Worm (Caenorhabditis elegans) whole organism, L2 larva: ENCODE data around the gene ech-4.

ENCODE experiments used
- C34F6.9 ChIP-seq: fragments of 150-350 bp; optimal IDR thresholded peaks from 2 replicates; lab custom pipeline; 2014; ENCODE audit warnings: missing biosample characterization, missing genetic modification characterization
- F13H6.1 ChIP-seq: sonication (generic microtip); optimal IDR thresholded peaks from 2 replicates; lab custom pipeline; 2016; ENCODE audit warnings: missing genetic modification characterization, missing compliant biosample characterization
- Y55F3AM.14 ChIP-seq: fragments of 200-800 bp; sonication (Bioruptor generic); optimal IDR thresholded peaks from 2 replicates; lab custom pipeline; 2018; ENCODE audit warnings: mild to moderate bottlenecking, missing genetic modification characterization, missing compliant biosample characterization
- blmp-1 ChIP-seq: sonication (generic microtip); optimal IDR thresholded peaks from 2 replicates; lab custom pipeline; 2017; ENCODE audit warnings: missing genetic modification characterization, mild to moderate bottlenecking, missing compliant biosample characterization, antibody characterized with exemption, moderate library complexity; ENCODE audit not compliant: insufficient read depth
- ceh-16 ChIP-seq: fragments of 150-350 bp; optimal IDR thresholded peaks from 2 replicates; lab custom pipeline; 2014; ENCODE audit warnings: missing biosample characterization, missing genetic modification characterization
- ceh-82 ChIP-seq: fragments of 150-350 bp; optimal IDR thresholded peaks from 2 replicates; lab custom pipeline; 2014; ENCODE audit warnings: missing biosample characterization, missing genetic modification characterization
- crh-2 ChIP-seq: sonication (generic microtip); optimal IDR thresholded peaks from 2 replicates; lab custom pipeline; 2017; ENCODE audit warnings: missing biosample characterization, missing genetic modification characterization
- elt-1 ChIP-seq: fragments of 150-350 bp; optimal IDR thresholded peaks from 2 replicates; lab custom pipeline; 2014; ENCODE audit warnings: missing biosample characterization, missing genetic modification characterization
- fos-1 ChIP-seq: fragments of 150-350 bp; optimal IDR thresholded peaks from 2 replicates; lab custom pipeline; 2014; ENCODE audit warnings: missing biosample characterization, missing genetic modification characterization
- gmeb-1 ChIP-seq: fragments of 150-350 bp; optimal IDR thresholded peaks from 2 replicates; lab custom pipeline; 2014; ENCODE audit warnings: missing biosample characterization, missing genetic modification characterization
- lin-39 ChIP-seq: fragments of 150-350 bp; optimal IDR thresholded peaks from 2 replicates; lab custom pipeline; 2014; ENCODE audit warnings: missing biosample characterization, missing genetic modification reagents, missing genetic modification characterization
- lsy-2 ChIP-seq, 2 experiments: fragments of 150-350 bp in 1 of 2; sonication (generic microtip) in 1 of 2; optimal IDR thresholded peaks; 2 replicates each; lab custom pipeline; 2014 to 2017; ENCODE audit warnings: missing biosample characterization in 2 of 2, missing genetic modification characterization in 2 of 2
- mab-5 ChIP-seq: fragments of 150-350 bp; optimal IDR thresholded peaks from 2 replicates; lab custom pipeline; 2014; ENCODE audit warnings: missing biosample characterization, missing genetic modification characterization
- mbf-1 ChIP-seq: sonication (generic microtip); optimal IDR thresholded peaks from 2 replicates; lab custom pipeline; 2017; ENCODE audit warnings: missing biosample characterization, missing genetic modification characterization
- mdl-1 ChIP-seq, 2 experiments: fragments of 150-350 bp in 1 of 2; sonication (generic microtip) in 1 of 2; optimal IDR thresholded peaks; 2 replicates each; lab custom pipeline; 2017; ENCODE audit warnings: missing biosample characterization in 2 of 2, missing genetic modification characterization in 2 of 2
- nhr-10 ChIP-seq: sonication (generic microtip); optimal IDR thresholded peaks from 2 replicates; lab custom pipeline; 2017; ENCODE audit warnings: missing biosample characterization, missing genetic modification characterization
- nhr-129 ChIP-seq: fragments of 150-350 bp; optimal IDR thresholded peaks from 2 replicates; lab custom pipeline; 2014; ENCODE audit warnings: missing biosample characterization, missing genetic modification characterization
- nhr-21 ChIP-seq: fragments of 150-350 bp; optimal IDR thresholded peaks from 2 replicates; lab custom pipeline; 2014; ENCODE audit warnings: missing biosample characterization, missing genetic modification characterization
- nhr-23 ChIP-seq: fragments of 150-350 bp; optimal IDR thresholded peaks from 2 replicates; lab custom pipeline; 2014; ENCODE audit warnings: missing biosample characterization, missing genetic modification reagents, missing genetic modification characterization
- nhr-237 ChIP-seq: fragments of 150-350 bp; optimal IDR thresholded peaks from 2 replicates; lab custom pipeline; 2014; ENCODE audit warnings: missing biosample characterization, missing genetic modification characterization
- nhr-25 ChIP-seq: fragments of 150-350 bp; sonication (generic microtip); optimal IDR thresholded peaks from 3 replicates; lab custom pipeline; 2014; ENCODE audit warnings: missing biosample characterization, missing genetic modification characterization
- nhr-6 ChIP-seq: fragments of 150-350 bp; optimal IDR thresholded peaks from 2 replicates; lab custom pipeline; 2014; ENCODE audit warnings: missing biosample characterization, missing genetic modification characterization
- nhr-77 ChIP-seq: fragments of 150-350 bp; optimal IDR thresholded peaks from 2 replicates; lab custom pipeline; 2014; ENCODE audit warnings: missing biosample characterization, missing genetic modification characterization
- sem-4 ChIP-seq: fragments of 150-350 bp; optimal IDR thresholded peaks from 2 replicates; lab custom pipeline; 2014; ENCODE audit warnings: missing biosample characterization, missing genetic modification reagents, missing genetic modification characterization
- sma-3 ChIP-seq: sonication (generic microtip); optimal IDR thresholded peaks from 2 replicates; lab custom pipeline; 2016; ENCODE audit warnings: missing genetic modification reagents, missing genetic modification characterization, missing compliant biosample characterization
- sma-9 ChIP-seq, 2 experiments: fragments of 150-350 bp in 1 of 2; sonication (generic microtip) in 1 of 2; optimal IDR thresholded peaks; 2 replicates each; lab custom pipeline; 2014 to 2016; ENCODE audit warnings: missing genetic modification characterization in 2 of 2, mild to moderate bottlenecking in 1 of 2, missing biosample characterization in 1 of 2, missing compliant biosample characterization in 1 of 2, missing genetic modification reagents in 1 of 2, moderate library complexity in 1 of 2
- unc-39 ChIP-seq: fragments of 150-350 bp; optimal IDR thresholded peaks from 2 replicates; lab custom pipeline; 2014; ENCODE audit warnings: missing biosample characterization, missing genetic modification characterization
- unc-55 ChIP-seq: fragments of 150-350 bp; sonication (generic microtip); optimal IDR thresholded peaks from 3 replicates; lab custom pipeline; 2014; ENCODE audit warnings: missing biosample characterization, missing genetic modification reagents, missing genetic modification characterization
- unc-62 ChIP-seq: fragments of 150-350 bp; optimal IDR thresholded peaks from 2 replicates; lab custom pipeline; 2014; ENCODE audit warnings: missing biosample characterization, missing genetic modification reagents, missing genetic modification characterization
- zag-1 ChIP-seq: fragments of 150-350 bp; optimal IDR thresholded peaks from 2 replicates; lab custom pipeline; 2014; ENCODE audit warnings: missing biosample characterization, missing genetic modification characterization
- ztf-1 ChIP-seq: fragments of 200-800 bp; sonication (Bioruptor generic); conservative IDR thresholded peaks from 2 replicates; pipeline ENCODE4 v1.3.6; 2022; ENCODE audit warnings: missing genetic modification characterization, missing compliant biosample characterization
- ztf-4 ChIP-seq: fragments of 150-350 bp; optimal IDR thresholded peaks from 2 replicates; lab custom pipeline; 2014; ENCODE audit warnings: missing biosample characterization, missing genetic modification characterization

Gene ech-4

DNA sequence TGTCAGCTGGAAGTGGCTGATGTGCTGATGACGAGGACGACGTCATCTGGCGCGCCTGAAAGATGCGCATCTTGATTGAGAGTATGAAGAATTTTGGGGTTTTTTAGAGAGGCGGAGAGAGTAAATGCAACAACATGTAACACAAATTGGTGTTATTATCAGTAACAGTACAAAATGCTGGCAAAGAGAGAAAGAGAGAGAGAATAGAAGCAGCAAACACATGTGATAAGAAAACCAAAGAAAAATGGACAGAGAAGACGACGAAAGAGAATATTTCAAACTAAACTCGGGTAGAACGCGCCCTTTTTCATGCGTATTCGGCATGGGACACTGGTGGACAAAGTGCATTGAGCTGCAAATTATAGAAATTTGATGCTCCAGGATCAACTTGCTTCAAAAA is 40.0 kb downstream of the ech-4 start, which contains the start of gene M106.3:
Gene M106.3 (minus strand): TSS at position 70 of the 400 bp plus-strand sequence.
- TF ChIP-seq fos-1 (peak; percentile 62), unc-62 (GFP tag; lab: Kevin White, UChicago) (no peak), gmeb-1 (tag; lab: Kevin White, UChicago) (peak; percentile 21), crh-2 (tag; lab: Kevin White, UChicago) (peak; percentile 52), sma-9 (GFP tag; optimal IDR thresholded peaks at IDR 0.05; lab: Kevin White, UChicago) (peak; percentile 39), sma-9 (tag; optimal IDR thresholded peaks at IDR 0.05; lab: Kevin White, UChicago) (no peak), Y55F3AM.14 (GFP tag; lab: Kevin White, UChicago) (no peak), lin-39 (no peak)

DNA sequence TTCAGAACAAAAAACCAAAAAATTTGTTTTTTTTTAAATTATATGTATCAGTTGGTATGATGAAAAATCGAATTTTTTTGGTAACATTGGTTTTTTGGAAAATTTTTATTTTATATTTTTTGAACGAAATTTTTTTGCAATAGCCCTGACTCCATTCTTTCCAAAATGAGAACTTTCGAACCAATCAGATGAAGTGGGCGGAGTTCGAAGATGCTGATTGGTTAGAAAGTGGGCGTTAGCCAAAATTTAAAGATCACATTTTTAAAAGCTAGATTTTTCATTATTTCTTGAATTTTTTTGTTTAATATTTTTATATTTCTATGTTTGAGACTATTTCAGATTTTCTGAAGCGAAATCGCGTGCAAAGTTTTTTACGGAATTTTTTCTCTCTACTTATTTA is 40.5 kb downstream of the ech-4 start:
- no peak for TF ChIP-seq lin-39
- TF ChIP-seq blmp-1 (tag; lab: Kevin White, UChicago), result no peak
- no peak for TF ChIP-seq mdl-1 (tag; optimal IDR thresholded peaks at IDR 0.05; lab: Kevin White, UChicago)
- no peak for TF ChIP-seq elt-1
- no peak for TF ChIP-seq nhr-21 (tag; lab: Kevin White, UChicago)
- TF ChIP-seq sma-9 (GFP tag; optimal IDR thresholded peaks at IDR 0.05; lab: Kevin White, UChicago), result no peak
- no peak for TF ChIP-seq sma-9 (tag; optimal IDR thresholded peaks at IDR 0.05; lab: Kevin White, UChicago)
- TF ChIP-seq unc-39 (tag; lab: Kevin White, UChicago), result no peak
- no peak for TF ChIP-seq nhr-23 (tag; lab: Kevin White, UChicago)
- TF ChIP-seq nhr-10 (tag; lab: Kevin White, UChicago), result no peak
- no peak for TF ChIP-seq nhr-77 (tag; lab: Kevin White, UChicago)
- no peak for TF ChIP-seq ztf-4 (tag; lab: Kevin White, UChicago)
- no peak for TF ChIP-seq ztf-1

ce11 chrII:10861723-10862486 is 41.1 kb downstream of the ech-4 start:
- TF ChIP-seq sma-3 (peak; percentile 40), nhr-21 (tag; lab: Kevin White, UChicago) (peak; percentile 28), fos-1 (peak; percentile 28), mab-5 (tag; lab: Kevin White, UChicago) (no peak), nhr-77 (tag; lab: Kevin White, UChicago) (no peak), sem-4 (tag; lab: Kevin White, UChicago) (peak; percentile 2), sma-9 (GFP tag; optimal IDR thresholded peaks at IDR 0.05; lab: Kevin White, UChicago) (peak; percentile 87), sma-9 (tag; optimal IDR thresholded peaks at IDR 0.05; lab: Kevin White, UChicago) (no peak), lsy-2 (tag; optimal IDR thresholded peaks at IDR 0.05; lab: Kevin White, UChicago) (peak in 1 of 2 experiments; percentile 2), crh-2 (tag; lab: Kevin White, UChicago) (peak; percentile 77), lin-39 (no peak), nhr-25 (tag; lab: Kevin White, UChicago) (peak; percentile 52)
- TF ChIP-seq, all 48 proteins: peak for 8

DNA sequence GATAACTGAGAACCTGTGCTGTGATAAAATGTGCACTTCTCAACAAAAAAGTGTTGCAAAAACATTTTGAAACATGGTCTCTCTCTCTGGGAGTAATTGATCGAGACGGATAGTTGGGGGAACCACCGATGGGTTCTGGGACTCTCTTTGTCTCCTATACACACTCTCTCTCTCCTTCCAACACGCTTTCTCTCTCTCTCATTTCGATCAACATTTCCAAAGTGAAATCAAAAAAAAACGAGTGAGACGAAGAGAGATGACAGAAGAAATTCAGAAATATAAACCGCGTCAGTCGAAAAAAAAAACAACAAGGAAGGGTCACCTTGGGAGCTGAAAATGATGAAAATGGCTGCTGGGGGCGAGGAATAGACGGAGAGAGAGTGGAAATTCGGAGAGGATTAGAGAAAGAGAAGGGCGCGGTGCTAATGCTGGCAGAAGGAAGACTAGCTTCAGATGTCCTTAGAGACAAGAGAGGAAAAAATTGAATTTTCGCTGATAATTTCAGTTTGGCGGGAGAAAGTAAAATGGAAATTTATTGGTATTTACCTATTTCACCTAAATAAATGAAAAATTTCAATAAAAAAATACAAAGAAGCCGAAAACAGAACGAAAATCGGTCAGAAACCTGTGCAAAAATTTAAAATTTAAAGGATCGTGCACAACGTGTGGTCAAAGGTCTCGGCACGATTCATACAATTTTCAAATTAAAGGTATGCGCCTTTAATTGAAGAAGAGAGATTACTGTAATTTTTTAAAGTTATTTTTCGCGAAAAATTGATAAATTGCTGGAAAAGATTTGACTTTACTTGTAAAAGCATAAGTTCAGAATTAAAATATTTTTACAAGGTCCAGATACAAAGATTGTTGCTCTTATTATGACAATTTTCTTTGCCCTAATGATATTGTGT is 42.2 kb downstream of the ech-4 start:
- no peak for TF ChIP-seq nhr-77 (tag; lab: Kevin White, UChicago)
- no peak for TF ChIP-seq zag-1 (tag; lab: Kevin White, UChicago)
- peak; percentile 12 for TF ChIP-seq nhr-25 (tag; lab: Kevin White, UChicago)
- peak; percentile 4 for TF ChIP-seq unc-55 (GFP tag; lab: Kevin White, UChicago)
- TF ChIP-seq nhr-21 (tag; lab: Kevin White, UChicago), result no peak
- TF ChIP-seq C34F6.9, result peak; percentile 6
- TF ChIP-seq sem-4 (tag; lab: Kevin White, UChicago), result no peak
- peak; percentile 76 for TF ChIP-seq blmp-1 (tag; lab: Kevin White, UChicago)
- peak; percentile 67 for TF ChIP-seq nhr-129 (tag; lab: Kevin White, UChicago)
- no peak for TF ChIP-seq elt-1
- no peak for TF ChIP-seq Y55F3AM.14 (GFP tag; lab: Kevin White, UChicago)

DNA sequence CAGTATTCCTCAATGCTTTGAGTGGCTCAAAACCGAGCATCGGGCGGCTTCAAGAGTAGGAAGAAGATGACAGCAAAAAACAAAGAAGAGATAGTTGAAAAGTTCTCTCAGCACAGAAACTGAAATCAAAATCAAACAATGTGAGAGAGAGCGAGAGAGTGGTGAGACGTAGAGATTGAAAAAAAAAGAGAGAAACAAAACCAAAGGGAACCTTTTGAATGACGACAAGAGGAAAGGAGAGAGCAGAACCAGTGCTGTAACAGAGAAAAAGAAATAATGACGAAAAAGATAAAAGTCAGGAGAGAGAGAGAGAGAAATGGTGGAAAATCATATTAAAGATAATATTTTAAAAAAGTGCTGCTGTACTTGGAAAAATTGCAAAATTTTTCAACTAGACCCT is 46.4 kb downstream of the ech-4 start:
- TF ChIP-seq nhr-237 (tag; lab: Kevin White, UChicago) (no peak), nhr-21 (tag; lab: Kevin White, UChicago) (no peak), nhr-129 (tag; lab: Kevin White, UChicago) (peak; percentile 42), nhr-10 (tag; lab: Kevin White, UChicago) (no peak), crh-2 (tag; lab: Kevin White, UChicago) (peak; percentile 69), fos-1 (peak; percentile 54), F13H6.1 (tag; lab: Kevin White, UChicago) (peak; percentile 59), lsy-2 (tag; optimal IDR thresholded peaks at IDR 0.05; lab: Kevin White, UChicago) (peak in 1 of 2 experiments; percentile 73), Y55F3AM.14 (GFP tag; lab: Kevin White, UChicago) (no peak), sma-9 (GFP tag; optimal IDR thresholded peaks at IDR 0.05; lab: Kevin White, UChicago) (peak; percentile 29), sma-9 (tag; optimal IDR thresholded peaks at IDR 0.05; lab: Kevin White, UChicago) (no peak), ceh-82 (tag; lab: Kevin White, UChicago) (no peak), mdl-1 (tag; optimal IDR thresholded peaks at IDR 0.05; lab: Kevin White, UChicago) (no peak), nhr-6 (tag; lab: Kevin White, UChicago) (no peak), mbf-1 (no peak), gmeb-1 (tag; lab: Kevin White, UChicago) (peak; percentile 30), sma-3 (no peak), unc-55 (GFP tag; lab: Kevin White, UChicago) (peak; percentile 30), ceh-16 (tag; lab: Kevin White, UChicago) (no peak), C34F6.9 (peak; percentile 42)
